Worm (Caenorhabditis elegans) whole organism, early embryonic: Measurements from ENCODE around the gene gipc-1.

Source experiments
- B0310.2 ChIP-seq: sonication (generic microtip); optimal IDR thresholded peaks from 2 replicates; lab custom pipeline; 2016; ENCODE audit warnings: mild to moderate bottlenecking, missing genetic modification characterization, missing compliant biosample characterization
- F13C5.2 ChIP-seq: sonication (generic microtip); optimal IDR thresholded peaks from 2 replicates; lab custom pipeline; 2017; ENCODE audit warnings: mild to moderate bottlenecking, missing genetic modification characterization, inconsistent platforms, missing compliant biosample characterization
- aly-1 ChIP-seq: sonication (generic microtip); optimal IDR thresholded peaks from 2 replicates; lab custom pipeline; 2016; ENCODE audit warnings: missing genetic modification characterization, missing compliant biosample characterization
- ama-1 ChIP-seq: fragments of 150-350 bp; optimal IDR thresholded peaks from 2 replicates; lab custom pipeline; 2014
- ceh-13 ChIP-seq: fragments of 200-800 bp; sonication (Bioruptor generic); optimal IDR thresholded peaks from 2 replicates; lab custom pipeline; 2018; ENCODE audit warnings: mild to moderate bottlenecking, missing genetic modification characterization, missing compliant biosample characterization
- ceh-36 ChIP-seq: sonication (generic microtip); optimal IDR thresholded peaks from 2 replicates; lab custom pipeline; 2016; ENCODE audit warnings: missing genetic modification characterization, inconsistent platforms, missing compliant biosample characterization
- ets-7 ChIP-seq: sonication (generic microtip); optimal IDR thresholded peaks from 2 replicates; lab custom pipeline; 2016; ENCODE audit warnings: missing genotype, missing genetic modification characterization, missing compliant biosample characterization
- flt-1 ChIP-seq: fragments of 200-800 bp; sonication (Bioruptor generic); IDR thresholded peaks from 2 replicates; pipeline ENCODE4 v1.3.6; 2022; ENCODE audit warnings: missing genetic modification characterization, missing compliant biosample characterization
- hnd-1 ChIP-seq: sonication (generic microtip); optimal IDR thresholded peaks from 2 replicates; lab custom pipeline; 2016; ENCODE audit warnings: missing genetic modification characterization, missing compliant biosample characterization
- pes-1 ChIP-seq: fragments of 200-800 bp; sonication (Bioruptor generic); IDR thresholded peaks from 2 replicates; pipeline ENCODE4 v1.3.6; 2022; ENCODE audit warnings: missing genetic modification reagents, missing genetic modification characterization, missing compliant biosample characterization
- scrt-1 ChIP-seq: fragments of 200-800 bp; sonication (Bioruptor generic); IDR thresholded peaks from 2 replicates; pipeline ENCODE4 v1.3.6; 2022; ENCODE audit warnings: missing genetic modification characterization, missing compliant biosample characterization
- sea-1 ChIP-seq: fragments of 200-800 bp; sonication (Bioruptor generic); conservative IDR thresholded peaks from 2 replicates; pipeline ENCODE4 v1.3.6; 2022; ENCODE audit warnings: missing genetic modification characterization, missing compliant biosample characterization
- tbx-37 ChIP-seq: fragments of 200-800 bp; sonication (Bioruptor generic); conservative IDR thresholded peaks from 2 replicates; pipeline ENCODE4 v1.3.6; 2022; ENCODE audit warnings: missing genetic modification reagents, missing genetic modification characterization, missing compliant biosample characterization

DNA sequence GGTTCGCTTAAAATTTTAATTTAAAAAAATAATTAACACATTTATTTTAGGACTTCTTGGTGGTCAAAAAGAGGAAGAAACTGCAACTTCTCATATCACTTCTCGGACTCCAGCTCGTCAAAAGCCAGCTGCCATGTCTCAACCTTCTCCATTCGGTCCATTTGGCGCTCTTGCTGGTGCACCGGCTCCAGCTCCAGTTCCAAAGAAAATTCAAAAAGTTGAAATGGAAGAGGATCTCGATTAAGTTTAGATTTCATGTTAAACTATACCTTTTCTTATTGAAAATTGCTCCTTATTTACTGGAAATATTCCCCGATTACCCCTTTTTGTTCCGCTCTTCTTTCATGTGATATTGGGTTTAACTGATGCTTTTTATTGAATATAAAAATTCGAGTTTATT lies 43.2 kb downstream of the gipc-1 start:
- TF ChIP-seq sea-1 (GFP tag; lab: Robert Waterston, UW), result no peak
- no peak for TF ChIP-seq scrt-1 (GFP tag; lab: Robert Waterston, UW)
- no peak for TF ChIP-seq aly-1
- TF ChIP-seq ets-7, result no peak
- no peak for TF ChIP-seq F13C5.2 (tag; lab: Kevin White, UChicago)
- TF ChIP-seq flt-1 (GFP tag; lab: Robert Waterston, UW), result no peak
- no peak for TF ChIP-seq hnd-1 (tag; lab: Kevin White, UChicago)
- no peak for TF ChIP-seq ceh-36 (tag; lab: Kevin White, UChicago)
- TF ChIP-seq pes-1, result no peak
- no peak for TF ChIP-seq tbx-37
- TF ChIP-seq ceh-13 (GFP tag; lab: Kevin White, UChicago), result no peak
- no peak for TF ChIP-seq ama-1 (lab: Kevin White, UChicago)
- no peak for TF ChIP-seq B0310.2
